Fruit fly (Drosophila melanogaster) whole organism, embryonic: ENCODE data around the gene CG43064.

ENCODE experiments used
- Aef1 ChIP-seq: fragments of 200-800 bp; sonication (Bioruptor generic); IDR thresholded peaks from 3 replicates; pipeline ENCODE4 v1.3.6; 2022; ENCODE audit warnings: missing biosample characterization, missing genetic modification characterization
- CG10565 ChIP-seq: fragments of 200-800 bp; sonication (Bioruptor generic); optimal IDR thresholded peaks from 3 replicates; lab custom pipeline; 2016; ENCODE audit warnings: missing biosample characterization, mild to moderate bottlenecking, missing genetic modification characterization
- CG12219 ChIP-seq: fragments of 200-800 bp; sonication (Bioruptor generic); optimal IDR thresholded peaks from 3 replicates; lab custom pipeline; 2018; ENCODE audit warnings: missing biosample characterization, mild to moderate bottlenecking, missing genetic modification characterization
- CG12391 ChIP-seq: fragments of 200-800 bp; sonication (Bioruptor generic); optimal IDR thresholded peaks from 3 replicates; lab custom pipeline; 2018; ENCODE audit warnings: missing biosample characterization, mild to moderate bottlenecking, missing genetic modification characterization, moderate library complexity
- CG14667 ChIP-seq: fragments of 200-800 bp; sonication (Bioruptor generic); IDR thresholded peaks from 2 replicates; pipeline ENCODE4 v1.3.6; 2022; ENCODE audit warnings: missing biosample characterization, missing genetic modification characterization
- CG16813 ChIP-seq: fragments of 200-800 bp; sonication (Bioruptor generic); IDR thresholded peaks from 3 replicates; pipeline ENCODE4 v1.3.6; 2022; ENCODE audit warnings: missing biosample characterization, missing genetic modification characterization; ENCODE audit not compliant: partially characterized antibody
- CG17612 ChIP-seq: fragments of 200-800 bp; sonication (Bioruptor generic); IDR thresholded peaks from 2 replicates; pipeline ENCODE4 v1.3.6; 2022; ENCODE audit warnings: missing biosample characterization, missing genetic modification characterization
- CG18619 ChIP-seq: fragments of 200-800 bp; sonication (Bioruptor generic); optimal IDR thresholded peaks from 3 replicates; lab custom pipeline; 2017; ENCODE audit warnings: missing biosample characterization, mild to moderate bottlenecking, missing genetic modification characterization
- CG2889 ChIP-seq: fragments of 200-800 bp; sonication (Bioruptor generic); IDR thresholded peaks from 3 replicates; pipeline ENCODE4 v1.3.6; 2022; ENCODE audit warnings: missing biosample characterization, missing genetic modification characterization
- CG30020 ChIP-seq: fragments of 200-800 bp; optimal IDR thresholded peaks from 2 replicates; lab custom pipeline; 2019; ENCODE audit warnings: missing biosample characterization, mild to moderate bottlenecking, missing genetic modification characterization, moderate library complexity
- CG31224 ChIP-seq: fragments of 200-800 bp; sonication (Bioruptor generic); IDR thresholded peaks from 2 replicates; pipeline ENCODE4 v1.3.6; 2022; ENCODE audit warnings: missing biosample characterization, missing genetic modification characterization
- CG3163 ChIP-seq: fragments of 200-800 bp; sonication (Bioruptor generic); optimal IDR thresholded peaks from 3 replicates; lab custom pipeline; 2016; ENCODE audit warnings: missing biosample characterization, missing genetic modification characterization
- CG3995 ChIP-seq: fragments of 200-800 bp; sonication (Bioruptor generic); optimal IDR thresholded peaks from 3 replicates; lab custom pipeline; 2016; ENCODE audit warnings: missing biosample characterization, missing genetic modification characterization
- CG6791 ChIP-seq: fragments of 200-800 bp; sonication (Bioruptor generic); IDR thresholded peaks from 3 replicates; pipeline ENCODE4 v1.3.6; 2022; ENCODE audit warnings: missing biosample characterization, missing genetic modification characterization; ENCODE audit not compliant: partially characterized antibody
- CG7271 ChIP-seq: fragments of 200-800 bp; sonication (Bioruptor generic); optimal IDR thresholded peaks from 2 replicates; lab custom pipeline; 2018; ENCODE audit warnings: missing biosample characterization, mild to moderate bottlenecking, missing genetic modification characterization, moderate library complexity
- CG7556 ChIP-seq: fragments of 200-800 bp; sonication (Bioruptor generic); optimal IDR thresholded peaks from 2 replicates; lab custom pipeline; 2017; ENCODE audit warnings: missing biosample characterization, mild to moderate bottlenecking, missing genetic modification characterization
- CG9817 ChIP-seq: fragments of 200-800 bp; sonication (Bioruptor generic); optimal IDR thresholded peaks from 2 replicates; lab custom pipeline; 2018; ENCODE audit warnings: missing biosample characterization, mild to moderate bottlenecking, missing genetic modification characterization, moderate library complexity
- CG9876 ChIP-seq: fragments of 200-800 bp; sonication (Bioruptor generic); optimal IDR thresholded peaks from 2 replicates; lab custom pipeline; 2016; ENCODE audit warnings: missing biosample characterization, missing genetic modification characterization
- Deaf1 ChIP-seq: fragments of 200-800 bp; optimal IDR thresholded peaks from 3 replicates; lab custom pipeline; 2019; ENCODE audit warnings: missing biosample characterization, mild to moderate bottlenecking, missing genetic modification characterization, moderate library complexity
- Dll ChIP-seq: fragments of 200-800 bp; sonication (Bioruptor generic); IDR thresholded peaks from 4 replicates; pipeline ENCODE4 v1.3.6; 2022; ENCODE audit warnings: missing biosample characterization, missing genetic modification characterization; ENCODE audit not compliant: partially characterized antibody
- Doc3 ChIP-seq: fragments of 200-800 bp; sonication (Bioruptor generic); IDR thresholded peaks from 3 replicates; pipeline ENCODE4 v1.3.6; 2022; ENCODE audit warnings: missing biosample characterization, missing genetic modification characterization; ENCODE audit not compliant: partially characterized antibody
- Ets97D ChIP-seq: fragments of 200-800 bp; sonication (Bioruptor generic); optimal IDR thresholded peaks from 3 replicates; lab custom pipeline; 2016; ENCODE audit warnings: missing biosample characterization, missing genetic modification characterization
- Gug ChIP-seq: fragments of 200-800 bp; sonication (Bioruptor generic); IDR thresholded peaks from 4 replicates; pipeline ENCODE4 v1.3.6; 2022; ENCODE audit warnings: missing biosample characterization, missing genetic modification characterization
- Hsf ChIP-seq: fragments of 200-800 bp; sonication (Bioruptor generic); optimal IDR thresholded peaks from 3 replicates; lab custom pipeline; 2016; ENCODE audit warnings: missing biosample characterization, missing genetic modification characterization
- NFAT ChIP-seq: fragments of 200-800 bp; sonication (Bioruptor generic); IDR thresholded peaks from 2 replicates; pipeline ENCODE4 v1.3.6; 2022; ENCODE audit warnings: missing biosample characterization, missing genetic modification characterization
- Neu2 ChIP-seq: fragments of 200-800 bp; sonication (Bioruptor generic); optimal IDR thresholded peaks from 3 replicates; lab custom pipeline; 2016; ENCODE audit warnings: missing biosample characterization, missing genetic modification characterization, borderline replicate concordance
- Nf-YC ChIP-seq: fragments of 200-800 bp; optimal IDR thresholded peaks from 3 replicates; lab custom pipeline; 2019; ENCODE audit warnings: missing biosample characterization, mild to moderate bottlenecking, missing genetic modification characterization, moderate library complexity
- Pdp1 ChIP-seq, 2 experiments: fragments of 200-800 bp; sonication (Bioruptor generic); optimal IDR thresholded peaks; 3 replicates each; lab custom pipeline; 2016; ENCODE audit warnings: missing biosample characterization in 2 of 2, missing genetic modification characterization in 2 of 2, mild to moderate bottlenecking in 1 of 2, moderate library complexity in 1 of 2
- Rfx ChIP-seq: fragments of 200-800 bp; sonication (Bioruptor generic); IDR thresholded peaks from 2 replicates; pipeline ENCODE4 v1.3.6; 2022; ENCODE audit warnings: missing biosample characterization, missing genetic modification characterization
- Sin3A ChIP-seq: fragments of >200 bp; optimal IDR thresholded peaks from 2 replicates; lab custom pipeline; 2018
- Sry-δ ChIP-seq: fragments of 200-800 bp; sonication (Bioruptor generic); optimal IDR thresholded peaks from 2 replicates; lab custom pipeline; 2016; ENCODE audit warnings: missing biosample characterization, missing genetic modification characterization
- Trl ChIP-seq, 3 experiments: fragments of >200 bp in 2 of 3; fragments of 200-800 bp in 1 of 3; sonication (Bioruptor generic) in 1 of 3; optimal IDR thresholded peaks; 2 replicates in 1 of 3; 3 replicates in 2 of 3; lab custom pipeline; 2016 to 2017; ENCODE audit warnings: missing biosample characterization in 1 of 3, missing genetic modification characterization in 1 of 3
- amos ChIP-seq: fragments of 200-800 bp; sonication (Bioruptor generic); IDR thresholded peaks from 2 replicates; pipeline ENCODE4 v1.3.6; 2022; ENCODE audit warnings: missing biosample characterization, missing genetic modification characterization; ENCODE audit not compliant: partially characterized antibody
- aop ChIP-seq: fragments of 200-800 bp; sonication (Bioruptor generic); IDR thresholded peaks from 2 replicates; pipeline ENCODE4 v1.3.6; 2022; ENCODE audit warnings: missing biosample characterization, missing genetic modification characterization
- bbx ChIP-seq: fragments of 200-800 bp; sonication (Bioruptor generic); IDR thresholded peaks from 2 replicates; pipeline ENCODE4 v1.3.6; 2022; ENCODE audit warnings: missing biosample characterization, missing genetic modification characterization; ENCODE audit not compliant: partially characterized antibody
- cad ChIP-seq: fragments of >200 bp; optimal IDR thresholded peaks from 2 replicates; lab custom pipeline; 2017; ENCODE audit warnings: missing biosample characterization, missing genetic modification characterization
- ci ChIP-seq: fragments of 200-800 bp; sonication (Bioruptor generic); IDR thresholded peaks from 3 replicates; pipeline ENCODE4 v1.3.6; 2022; ENCODE audit warnings: missing biosample characterization, missing genetic modification characterization
- dan ChIP-seq: fragments of 200-800 bp; sonication (Bioruptor generic); IDR thresholded peaks from 2 replicates; pipeline ENCODE4 v1.3.6; 2022; ENCODE audit warnings: missing biosample characterization, missing genetic modification characterization
- hbn ChIP-seq: fragments of 200-800 bp; sonication (Bioruptor generic); IDR thresholded peaks from 2 replicates; pipeline ENCODE4 v1.3.6; 2022; ENCODE audit warnings: missing biosample characterization, missing genetic modification characterization; ENCODE audit not compliant: partially characterized antibody
- phol ChIP-seq: fragments of 200-800 bp; sonication (Bioruptor generic); optimal IDR thresholded peaks from 3 replicates; lab custom pipeline; 2018; ENCODE audit warnings: missing biosample characterization, mild to moderate bottlenecking, missing genetic modification characterization, moderate library complexity
- pros ChIP-seq: fragments of 200-800 bp; sonication (Bioruptor generic); optimal IDR thresholded peaks from 3 replicates; lab custom pipeline; 2019; ENCODE audit warnings: missing biosample characterization, mild to moderate bottlenecking, missing genetic modification characterization, moderate library complexity
- sim ChIP-seq: fragments of 200-800 bp; sonication (Bioruptor generic); IDR thresholded peaks from 2 replicates; pipeline ENCODE4 v1.3.6; 2022; ENCODE audit warnings: missing biosample characterization, missing genetic modification characterization
- tio ChIP-seq: fragments of 200-800 bp; sonication (Bioruptor generic); optimal IDR thresholded peaks from 2 replicates; lab custom pipeline; 2017; ENCODE audit warnings: missing biosample characterization, missing genetic modification characterization, inconsistent platforms
- tna ChIP-seq: fragments of 200-800 bp; sonication (Bioruptor generic); IDR thresholded peaks from 2 replicates; pipeline ENCODE4 v1.3.6; 2022; ENCODE audit warnings: missing biosample characterization, missing genetic modification characterization; ENCODE audit not compliant: partially characterized antibody
- trem ChIP-seq: fragments of 200-800 bp; optimal IDR thresholded peaks from 3 replicates; lab custom pipeline; 2019; ENCODE audit warnings: missing biosample characterization, mild to moderate bottlenecking, missing genetic modification characterization, moderate library complexity
- wek ChIP-seq: fragments of 200-800 bp; sonication (Bioruptor generic); optimal IDR thresholded peaks from 3 replicates; lab custom pipeline; 2018; ENCODE audit warnings: missing biosample characterization, mild to moderate bottlenecking, missing genetic modification characterization, moderate library complexity
- yki ChIP-seq: fragments of >200 bp; optimal IDR thresholded peaks from 3 replicates; lab custom pipeline; 2018
- zfh1 ChIP-seq: fragments of 200-800 bp; sonication (Bioruptor generic); IDR thresholded peaks from 3 replicates; pipeline ENCODE4 v1.3.6; 2022; ENCODE audit warnings: missing biosample characterization, missing genetic modification characterization

CG43064 gene

dm6 chr3L:11821723-11822445, 14.6 kb downstream of the CG43064 start, which contains the start of the genes CG11597 and CG5946 (continued):
- TF ChIP-seq Hsf (GFP tag; lab: Kevin White, UChicago) (no peak), CG7271 (tag; lab: Kevin White, UChicago) (no peak), CG3163 (peak; percentile 68), Sry-δ (GFP tag; lab: Kevin White, UChicago) (peak; percentile 41), trem (peak; percentile 98), Doc3 (GFP tag; lab: Robert Waterston, UW) (peak; percentile 30; the same call in 1 of the 3 replicates), aop (no peak), Sin3A (lab: Kevin White, UChicago) (peak; percentile 3), CG10565 (GFP tag; lab: Kevin White, UChicago) (no peak), tio (GFP tag; lab: Kevin White, UChicago) (no peak), hbn (GFP tag; lab: Robert Waterston, UW) (peak; percentile 41; the same call in 1 of the 2 replicates), CG18619 (GFP tag; lab: Kevin White, UChicago) (no peak), Dll (GFP tag; lab: Robert Waterston, UW) (peak; percentile 65; the same call in 3 of the 4 replicates), wek (peak; percentile 27), CG31224 (GFP tag; lab: Robert Waterston, UW) (no peak), CG17612 (GFP tag; lab: Robert Waterston, UW) (no peak), Deaf1 (peak; percentile 47), CG3995 (no peak), CG12391 (tag; lab: Kevin White, UChicago) (peak; percentile 60), yki (lab: Kevin White, UChicago) (peak; percentile 19), Ets97D (GFP tag; lab: Kevin White, UChicago) (peak; percentile 30), tna (GFP tag; lab: Robert Waterston, UW) (no peak), bbx (GFP tag; lab: Robert Waterston, UW) (peak; percentile 50), CG9876 (GFP tag; lab: Kevin White, UChicago) (no peak), Nf-YC (tag; lab: Kevin White, UChicago) (no peak), CG14667 (no peak), pros (GFP tag; lab: Kevin White, UChicago) (peak; percentile 2), Rfx (0 out of 2 replicates have a peak, but pooled peaks have one; percentile 6), CG12219 (GFP tag; lab: Kevin White, UChicago) (no peak), Aef1 (GFP tag; lab: Robert Waterston, UW) (peak; percentile 24; the same call in 1 of the 3 replicates), cad (no peak), CG6791 (GFP tag; lab: Robert Waterston, UW) (peak; percentile 50; the same call in 1 of the 3 replicates), Neu2 (GFP tag; lab: Kevin White, UChicago) (no peak), CG2889 (GFP tag; lab: Robert Waterston, UW) (0 out of 3 replicates have a peak, but pooled peaks have one; percentile 25), sim (GFP tag; lab: Robert Waterston, UW) (no peak), Gug (GFP tag; lab: Robert Waterston, UW) (peak; percentile 22; the same call in 1 of the 4 replicates), phol (tag; lab: Kevin White, UChicago) (peak; percentile 27), Pdp1 (GFP tag; optimal IDR thresholded peaks at IDR 0.05; lab: Kevin White, UChicago) (peak in 1 of 2 experiments; percentile 97), CG9817 (no peak), NFAT (peak; percentile 35; the same call in 1 of the 2 replicates), amos (peak; percentile 61), CG16813 (GFP tag; lab: Robert Waterston, UW) (peak; percentile 19; the same call in 1 of the 3 replicates), ci (GFP tag; lab: Robert Waterston, UW) (peak; percentile 6; the same call in 1 of the 3 replicates), CG30020 (tag; lab: Kevin White, UChicago) (no peak), zfh1 (GFP tag; lab: Robert Waterston, UW) (0 out of 3 replicates have a peak, but pooled peaks have one; percentile 49), Trl (optimal IDR thresholded peaks at IDR 0.05; lab: Kevin White, UChicago) (peak; percentile 90 to 92), Trl (GFP tag; optimal IDR thresholded peaks at IDR 0.05; lab: Kevin White, UChicago) (no peak), CG7556 (no peak), dan (GFP tag; lab: Robert Waterston, UW) (no peak)
